Worm (Caenorhabditis elegans) whole organism, L4 larva: ENCODE results near the gene nhr-195.

Experiments used
- F26F4.8 ChIP-seq: fragments of 200-800 bp; sonication (Bioruptor generic); conservative IDR thresholded peaks from 2 replicates; pipeline ENCODE4 v1.3.6; 2022; ENCODE audit warnings: missing genetic modification characterization, missing compliant biosample characterization
- ceh-82 ChIP-seq: sonication (generic microtip); optimal IDR thresholded peaks from 2 replicates; lab custom pipeline; 2017; ENCODE audit warnings: missing biosample characterization, missing genetic modification characterization
- dve-1 ChIP-seq: sonication (generic microtip); optimal IDR thresholded peaks from 2 replicates; lab custom pipeline; 2017; ENCODE audit warnings: antibody characterized with exemption, mild to moderate bottlenecking, missing genetic modification characterization, missing compliant biosample characterization; ENCODE audit not compliant: insufficient read depth
- egl-27 ChIP-seq: sonication (generic microtip); optimal IDR thresholded peaks from 3 replicates; lab custom pipeline; 2017; ENCODE audit warnings: missing biosample characterization, missing genetic modification reagents, missing genetic modification characterization
- mdl-1 ChIP-seq, 2 experiments: fragments of 150-350 bp in 1 of 2; sonication (generic microtip) in 1 of 2; optimal IDR thresholded peaks; 2 replicates each; lab custom pipeline; 2014 to 2017; ENCODE audit warnings: missing biosample characterization in 2 of 2, missing genetic modification characterization in 2 of 2
- nhr-42 ChIP-seq: fragments of 200-800 bp; sonication (Bioruptor generic); IDR thresholded peaks from 2 replicates; pipeline ENCODE4 v1.3.6; 2022; ENCODE audit warnings: missing genetic modification characterization, missing compliant biosample characterization
- nhr-76 ChIP-seq: fragments of 150-350 bp; optimal IDR thresholded peaks from 2 replicates; lab custom pipeline; 2014; ENCODE audit warnings: missing biosample characterization, missing genetic modification characterization
- rbr-2 ChIP-seq: sonication (generic microtip); optimal IDR thresholded peaks from 2 replicates; lab custom pipeline; 2016; ENCODE audit warnings: missing genotype, missing genetic modification characterization, missing compliant biosample characterization
- unc-62 ChIP-seq, 3 experiments: fragments of 150-350 bp in 1 of 3; sonication (generic microtip); optimal IDR thresholded peaks in 2 of 3; peaks in 1 of 3; 1 replicate in 1 of 3; 2 replicates in 2 of 3; lab custom pipeline; 2014 to 2017; ENCODE audit warnings: missing biosample characterization in 3 of 3, missing genetic modification characterization in 3 of 3, missing genetic modification reagents in 3 of 3, missing genotype in 1 of 3
- zag-1 ChIP-seq: fragments of 150-350 bp; optimal IDR thresholded peaks from 2 replicates; lab custom pipeline; 2014; ENCODE audit warnings: missing biosample characterization, missing genetic modification characterization
- zfp-3 ChIP-seq: fragments of 200-800 bp; sonication (Bioruptor generic); conservative IDR thresholded peaks from 2 replicates; pipeline ENCODE4 v1.3.6; 2022; ENCODE audit warnings: missing genetic modification reagents, missing genetic modification characterization, missing compliant biosample characterization

DNA sequence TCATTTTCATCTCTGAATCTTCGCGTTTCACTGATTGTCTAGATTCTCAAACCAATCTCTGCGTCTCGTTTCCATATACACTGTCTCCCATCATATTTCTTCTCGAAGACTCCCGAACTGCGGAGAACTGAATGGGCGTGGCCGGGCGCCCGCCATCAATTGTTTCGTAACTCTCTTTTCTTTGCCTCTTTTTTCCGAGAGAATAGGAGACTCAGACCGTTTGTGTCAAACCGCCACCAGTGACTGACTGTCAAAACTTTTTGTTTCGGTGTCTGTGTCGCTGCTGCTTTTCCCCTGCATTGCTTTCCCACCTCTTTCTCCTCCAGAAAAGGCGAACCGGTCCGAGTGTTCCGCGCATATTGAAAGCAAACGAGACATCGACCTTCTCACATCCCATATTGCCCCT is 36.0 kb downstream of the nhr-195 start, which contains the start of gene unc-23:
- no peak for TF ChIP-seq F26F4.8
- TF ChIP-seq ceh-82 (tag; lab: Kevin White, UChicago) = no peak
- TF ChIP-seq zfp-3 (GFP tag; lab: Robert Waterston, UW) = peak; percentile 93
- TF ChIP-seq dve-1 (tag; lab: Kevin White, UChicago) = peak; percentile 93
- no peak for TF ChIP-seq zag-1
- TF ChIP-seq egl-27 (tag; lab: Kevin White, UChicago) = no peak
- peak in 1 of 2 experiments; percentile 98 for TF ChIP-seq unc-62 (GFP tag; optimal IDR thresholded peaks at IDR 0.05 in 1 of 2; lab: Kevin White, UChicago)
- TF ChIP-seq unc-62 (tag; optimal IDR thresholded peaks at IDR 0.05; lab: Kevin White, UChicago) = no peak
- peak; percentile 20 for TF ChIP-seq nhr-76
- peak in 1 of 2 experiments; percentile 80 for TF ChIP-seq mdl-1 (tag; optimal IDR thresholded peaks at IDR 0.05; lab: Kevin White, UChicago)
- TF ChIP-seq nhr-42 (GFP tag; lab: Robert Waterston, UW) = peak; percentile 77; the same call in 1 of the 2 replicates
- TF ChIP-seq rbr-2 = peak; percentile 35
